Fruit fly (Drosophila melanogaster) whole organism, adult: ENCODE results near the gene dlp.

Experiments used
- CG11617 ChIP-seq: fragments of 200-800 bp; sonication (Bioruptor generic); optimal IDR thresholded peaks from 2 replicates; lab custom pipeline; 2017; ENCODE audit warnings: mild to moderate bottlenecking, missing biosample characterization, missing genetic modification reagents, missing genetic modification characterization
- CG12768 ChIP-seq: fragments of 200-800 bp; sonication (Bioruptor generic); optimal IDR thresholded peaks from 2 replicates; lab custom pipeline; 2017; ENCODE audit warnings: missing biosample characterization, missing genetic modification characterization, mild to moderate bottlenecking, moderate library complexity, missing genetic modification reagents
- CG14711 ChIP-seq: fragments of 200-800 bp; sonication (Bioruptor generic); optimal IDR thresholded peaks from 2 replicates; lab custom pipeline; 2018; ENCODE audit warnings: missing biosample characterization, mild to moderate bottlenecking, missing genetic modification characterization, moderate library complexity
- CG1620 ChIP-seq: fragments of 200-800 bp; sonication (Bioruptor generic); optimal IDR thresholded peaks from 2 replicates; lab custom pipeline; 2016; ENCODE audit warnings: missing biosample characterization, missing genetic modification characterization
- CG33017 ChIP-seq: fragments of 200-800 bp; sonication (Bioruptor generic); optimal IDR thresholded peaks from 2 replicates; lab custom pipeline; 2018; ENCODE audit warnings: missing biosample characterization, mild to moderate bottlenecking, missing genetic modification characterization, moderate library complexity
- CG5204 ChIP-seq: fragments of 200-800 bp; sonication (Bioruptor generic); optimal IDR thresholded peaks from 2 replicates; lab custom pipeline; 2016; ENCODE audit warnings: missing biosample characterization, missing genetic modification characterization
- CG7045 ChIP-seq: fragments of 200-800 bp; sonication (Bioruptor generic); optimal IDR thresholded peaks from 2 replicates; lab custom pipeline; 2017; ENCODE audit warnings: missing biosample characterization, mild to moderate bottlenecking, missing genetic modification characterization
- CG7101 ChIP-seq: fragments of 200-800 bp; sonication (Bioruptor generic); optimal IDR thresholded peaks from 2 replicates; lab custom pipeline; 2018; ENCODE audit warnings: missing biosample characterization, mild to moderate bottlenecking, missing genetic modification characterization, moderate library complexity
- Clk ChIP-seq: fragments of 200-800 bp; sonication (Bioruptor generic); optimal IDR thresholded peaks from 2 replicates; lab custom pipeline; 2017; ENCODE audit warnings: missing biosample characterization, missing genetic modification characterization
- Hr96 ChIP-seq: fragments of 200-800 bp; sonication (Bioruptor generic); optimal IDR thresholded peaks from 2 replicates; lab custom pipeline; 2016; ENCODE audit warnings: missing biosample characterization, missing genetic modification characterization
- Mnt ChIP-seq: fragments of 200-800 bp; sonication (Bioruptor generic); optimal IDR thresholded peaks from 2 replicates; lab custom pipeline; 2016; ENCODE audit warnings: missing biosample characterization, mild to moderate bottlenecking, missing genetic modification characterization
- bab1 ChIP-seq: fragments of 200-800 bp; sonication (Bioruptor generic); optimal IDR thresholded peaks from 3 replicates; lab custom pipeline; 2019; ENCODE audit warnings: missing biosample characterization, mild to moderate bottlenecking, missing genetic modification characterization, moderate library complexity
- cic ChIP-seq: fragments of 200-800 bp; sonication (Bioruptor generic); optimal IDR thresholded peaks from 2 replicates; lab custom pipeline; 2017; ENCODE audit warnings: missing biosample characterization, mild to moderate bottlenecking, missing genetic modification characterization, moderate library complexity
- cnc ChIP-seq, 2 experiments: fragments of >200 bp; optimal IDR thresholded peaks; 2 replicates each; lab custom pipeline; 2017
- kay ChIP-seq: fragments of 200-800 bp; sonication (Bioruptor generic); peaks from one replicate; lab custom pipeline; 2016; ENCODE audit warnings: missing biosample characterization, missing genetic modification characterization, borderline replicate concordance
- ovo ChIP-seq: fragments of 200-800 bp; sonication (Bioruptor generic); optimal IDR thresholded peaks from 2 replicates; lab custom pipeline; 2016; ENCODE audit warnings: missing biosample characterization, missing genetic modification characterization
- pad ChIP-seq: fragments of 200-800 bp; sonication (Bioruptor generic); optimal IDR thresholded peaks from 3 replicates; lab custom pipeline; 2017; ENCODE audit warnings: missing biosample characterization, missing genetic modification characterization, mild to moderate bottlenecking, moderate library complexity, missing genetic modification reagents
- tj ChIP-seq: fragments of 200-800 bp; sonication (Bioruptor generic); optimal IDR thresholded peaks from 3 replicates; lab custom pipeline; 2017; ENCODE audit warnings: missing biosample characterization, mild to moderate bottlenecking, missing genetic modification characterization, moderate library complexity
- toe ChIP-seq: fragments of 200-800 bp; sonication (Bioruptor generic); optimal IDR thresholded peaks from 2 replicates; lab custom pipeline; 2016; ENCODE audit warnings: missing biosample characterization, missing genetic modification characterization

Gene dlp

DNA sequence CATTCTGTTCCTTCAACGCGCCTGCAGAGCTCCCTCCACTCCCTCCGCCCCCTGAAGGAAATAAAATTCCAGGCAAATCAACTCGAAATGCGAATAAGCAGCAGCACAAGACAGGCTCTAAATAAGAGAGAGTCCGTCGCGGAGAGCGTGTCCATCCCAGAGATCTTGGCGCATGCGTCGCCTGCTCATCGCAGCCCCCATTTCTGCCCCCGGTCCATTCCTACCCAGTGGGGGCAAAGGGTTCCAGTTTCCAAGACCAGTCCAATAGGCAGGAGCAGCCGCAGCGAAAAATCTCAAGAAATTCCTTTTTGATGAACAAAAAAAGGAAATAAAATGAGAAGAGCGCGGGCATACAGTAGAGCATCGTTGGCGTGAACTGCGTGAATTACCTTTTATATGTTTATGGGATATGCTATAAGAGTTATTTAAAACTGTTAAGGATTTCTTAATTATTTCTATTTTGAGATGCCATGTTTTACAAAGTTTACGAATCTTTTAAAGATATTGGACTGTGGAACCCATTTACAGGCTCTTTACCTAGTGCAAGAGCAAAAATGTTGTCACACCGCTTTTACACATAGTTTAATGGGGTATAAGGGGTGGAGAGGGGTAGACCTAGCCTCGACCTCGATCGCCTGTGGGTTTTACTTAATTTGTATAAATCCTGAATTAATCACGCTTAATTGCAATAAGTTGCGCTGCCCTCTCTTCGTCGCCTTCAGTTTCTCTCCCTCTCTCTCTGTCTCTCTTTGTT lies 1.8 kb downstream of the dlp start:
- TF ChIP-seq CG7101 (tag; lab: Kevin White, UChicago) (no peak), CG7045 (no peak), Hr96 (GFP tag; lab: Kevin White, UChicago) (no peak), kay (GFP tag; lab: Kevin White, UChicago) (no peak), CG5204 (GFP tag; lab: Kevin White, UChicago) (no peak), CG11617 (GFP tag; lab: Kevin White, UChicago) (no peak), CG33017 (tag; lab: Kevin White, UChicago) (no peak), tj (GFP tag; lab: Kevin White, UChicago) (no peak), bab1 (no peak), ovo (GFP tag; lab: Kevin White, UChicago) (no peak), CG1620 (GFP tag; lab: Kevin White, UChicago) (no peak), toe (no peak), CG12768 (GFP tag; lab: Kevin White, UChicago) (no peak)

DNA sequence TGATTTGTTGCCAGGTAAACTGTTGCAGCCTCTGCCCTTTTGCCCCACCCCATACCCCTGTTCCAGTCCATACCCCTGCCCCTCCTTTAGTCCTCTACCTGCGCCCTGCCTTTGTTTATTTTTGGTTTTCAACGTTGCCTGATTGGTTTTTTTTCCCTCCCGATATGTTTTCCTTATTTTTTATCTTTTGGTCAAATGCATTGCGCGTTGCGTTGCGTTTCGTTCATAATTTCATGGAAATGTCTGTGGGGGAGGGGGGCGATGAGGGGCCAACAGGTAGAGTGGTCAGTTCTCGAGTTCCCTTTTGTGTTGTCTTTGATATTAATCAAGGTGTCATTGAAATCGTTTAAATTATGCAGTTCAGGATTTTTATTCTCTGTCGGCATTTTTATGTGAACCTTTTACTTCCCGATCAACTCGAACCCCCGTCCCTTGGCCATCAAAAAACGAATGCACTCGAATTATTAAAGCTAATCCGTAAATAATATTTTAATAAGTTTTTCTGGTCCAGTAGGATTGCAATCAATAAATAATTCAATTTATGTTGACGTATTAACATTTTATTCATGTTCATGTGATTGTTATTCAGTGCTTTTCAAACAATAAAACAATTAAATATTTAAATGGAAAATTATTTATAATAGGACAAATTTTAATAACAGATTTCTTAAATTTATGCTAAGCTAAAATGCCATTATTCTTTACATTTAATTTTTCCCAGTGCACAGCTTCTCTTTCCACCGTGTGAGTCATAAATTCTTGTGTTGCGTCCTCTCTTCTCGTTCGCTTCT lies 2.6 kb downstream of the dlp start:
- TF ChIP-seq kay (GFP tag; lab: Kevin White, UChicago) (no peak), CG33017 (tag; lab: Kevin White, UChicago) (no peak), tj (GFP tag; lab: Kevin White, UChicago) (peak; percentile 82)

DNA sequence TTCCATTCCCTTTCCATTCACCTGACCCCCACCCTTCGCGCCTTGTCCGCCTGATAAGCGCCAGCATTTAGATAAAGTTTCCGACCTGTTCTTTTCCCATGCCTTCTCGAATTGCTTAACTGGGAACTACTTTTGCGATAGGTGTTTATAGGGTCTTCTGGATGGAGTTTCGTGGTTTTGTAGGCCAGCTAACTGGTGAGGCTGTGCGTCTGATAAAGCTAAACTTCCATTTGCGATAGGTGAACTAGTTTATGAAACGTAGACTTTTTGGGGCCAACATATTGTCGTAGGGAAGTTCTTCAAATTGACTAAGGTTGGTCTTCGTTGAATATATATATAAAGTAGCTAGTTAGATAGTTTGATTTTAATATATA lies 3.1 kb downstream of the dlp start:
- TF ChIP-seq cnc (optimal IDR thresholded peaks at IDR 0.05; lab: Kevin White, UChicago) (no peak), bab1 (no peak), CG7045 (no peak), kay (GFP tag; lab: Kevin White, UChicago) (peak; percentile 23), Clk (GFP tag; lab: Kevin White, UChicago) (no peak), CG11617 (GFP tag; lab: Kevin White, UChicago) (no peak), ovo (GFP tag; lab: Kevin White, UChicago) (no peak)

DNA sequence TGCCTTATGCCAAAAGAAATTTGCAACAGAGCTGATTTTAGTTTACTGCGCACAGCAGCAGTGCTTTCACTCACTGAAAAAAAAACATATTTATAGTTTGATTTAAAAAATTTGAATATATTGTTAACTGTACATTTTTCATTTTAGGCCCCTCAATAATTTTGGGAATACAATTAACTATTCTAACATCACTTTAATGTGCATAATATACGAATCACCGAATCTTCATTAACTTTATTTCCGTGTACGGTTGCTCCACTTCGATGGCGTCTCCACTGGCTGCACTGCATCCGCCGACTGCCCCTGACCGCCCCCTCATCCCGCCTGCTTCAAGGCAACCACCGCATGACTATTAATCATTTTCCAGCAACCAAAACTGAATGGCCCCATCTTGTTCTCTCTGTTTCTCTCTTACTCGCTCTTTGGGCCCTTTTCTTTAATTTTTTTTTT lies 4.4 kb downstream of the dlp start:
- TF ChIP-seq CG7045, result no peak
- TF ChIP-seq kay (GFP tag; lab: Kevin White, UChicago), result no peak
- no peak for TF ChIP-seq cnc (optimal IDR thresholded peaks at IDR 0.05; lab: Kevin White, UChicago)
- peak; percentile 17 for TF ChIP-seq tj (GFP tag; lab: Kevin White, UChicago)

DNA sequence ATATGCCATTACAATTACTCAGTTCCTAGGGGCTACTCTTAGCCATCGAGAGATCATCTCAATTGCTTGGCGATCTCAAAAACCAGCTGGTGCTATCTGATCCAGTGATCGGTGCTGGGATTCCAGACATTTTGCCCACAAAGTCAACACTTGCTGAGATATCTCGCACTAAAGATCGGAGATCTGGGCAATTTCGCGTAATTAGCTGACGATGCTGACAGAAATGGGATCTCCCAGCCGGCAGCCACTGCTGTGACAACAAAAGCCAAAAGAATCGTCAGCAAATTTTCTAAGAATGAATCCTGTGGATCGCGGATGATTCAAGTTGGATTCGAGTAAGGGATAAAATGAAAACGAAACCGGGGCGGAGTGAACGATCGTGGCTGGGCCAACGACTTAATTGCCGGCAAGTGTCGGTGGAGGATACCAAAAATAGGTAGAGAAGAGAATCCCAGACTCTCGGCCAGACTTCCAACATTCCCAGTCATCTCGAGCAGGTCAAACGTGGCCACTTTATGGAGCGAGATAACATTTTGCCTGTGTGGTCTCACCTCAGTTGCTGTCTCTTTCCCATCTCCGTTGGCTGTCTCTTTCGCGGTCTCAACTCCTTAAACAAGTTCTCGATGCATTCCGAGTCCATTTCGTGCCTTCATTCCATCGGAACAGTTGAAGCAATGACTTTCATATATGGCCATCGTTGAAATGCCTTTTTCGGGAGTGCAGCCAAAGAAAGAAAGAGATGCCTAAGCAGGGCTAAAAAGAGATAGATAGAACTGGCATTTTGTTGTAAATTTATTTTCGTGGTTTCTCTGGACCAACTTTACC lies 5.5 kb downstream of the dlp start:
- TF ChIP-seq ovo (GFP tag; lab: Kevin White, UChicago), result no peak
- TF ChIP-seq tj (GFP tag; lab: Kevin White, UChicago), result peak; percentile 86
- no peak for TF ChIP-seq Mnt (GFP tag; lab: Kevin White, UChicago)
- TF ChIP-seq pad (GFP tag; lab: Kevin White, UChicago), result no peak
- no peak for TF ChIP-seq kay (GFP tag; lab: Kevin White, UChicago)
- no peak for TF ChIP-seq bab1
- no peak for TF ChIP-seq cic (GFP tag; lab: Kevin White, UChicago)

DNA sequence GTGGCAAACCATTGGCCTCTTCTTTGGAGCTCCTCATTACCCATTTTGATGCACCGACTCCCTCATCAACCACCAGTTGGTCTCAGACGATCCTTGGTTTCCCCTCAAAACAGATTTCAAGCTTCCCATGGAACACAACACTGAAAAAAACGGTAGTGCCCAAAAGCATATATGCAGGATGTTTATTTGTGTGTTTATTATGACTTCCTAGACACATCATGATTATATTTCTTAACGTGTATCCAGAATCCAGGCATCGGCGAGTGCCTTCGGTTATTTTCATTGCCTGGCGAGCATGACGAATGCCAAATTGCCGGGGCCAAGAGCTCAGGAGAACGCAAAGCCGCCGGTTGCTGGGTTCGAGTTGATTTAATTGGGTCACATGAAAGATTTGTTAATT lies 7.4 kb downstream of the dlp start:
- TF ChIP-seq bab1 (no peak), CG5204 (GFP tag; lab: Kevin White, UChicago) (no peak), CG11617 (GFP tag; lab: Kevin White, UChicago) (no peak), CG12768 (GFP tag; lab: Kevin White, UChicago) (no peak), CG7101 (tag; lab: Kevin White, UChicago) (no peak), CG7045 (no peak), Hr96 (GFP tag; lab: Kevin White, UChicago) (no peak), Mnt (GFP tag; lab: Kevin White, UChicago) (no peak), Clk (GFP tag; lab: Kevin White, UChicago) (no peak), CG33017 (tag; lab: Kevin White, UChicago) (no peak), CG1620 (GFP tag; lab: Kevin White, UChicago) (no peak)

DNA sequence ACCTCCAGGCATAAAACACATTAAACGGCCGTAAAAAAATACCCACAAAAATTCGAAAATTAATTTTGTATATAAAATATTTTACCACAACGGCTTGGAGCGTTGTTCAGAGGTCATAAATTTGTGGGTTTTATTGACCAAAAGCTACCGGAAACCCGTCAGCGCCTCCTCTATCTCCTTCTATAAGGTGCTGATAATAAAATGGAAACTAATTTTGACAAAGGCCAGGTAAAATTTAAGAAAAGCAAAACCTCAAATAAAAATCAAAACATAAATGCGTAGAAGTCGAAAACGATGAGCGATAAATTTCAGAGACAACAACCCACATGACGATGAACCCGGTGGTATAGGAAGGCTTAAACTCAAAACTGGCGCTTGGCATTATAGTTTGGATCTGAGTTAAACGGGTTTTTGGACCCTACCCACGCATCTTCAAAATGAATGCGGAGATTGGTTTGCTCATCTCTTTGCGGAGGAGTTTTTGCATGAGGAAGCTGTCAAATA lies 8.5 kb downstream of the dlp start:
- TF ChIP-seq CG7045 (no peak), bab1 (no peak), Mnt (GFP tag; lab: Kevin White, UChicago) (no peak), CG14711 (tag; lab: Kevin White, UChicago) (no peak), cic (GFP tag; lab: Kevin White, UChicago) (no peak), CG11617 (GFP tag; lab: Kevin White, UChicago) (no peak), ovo (GFP tag; lab: Kevin White, UChicago) (no peak), CG5204 (GFP tag; lab: Kevin White, UChicago) (no peak), CG12768 (GFP tag; lab: Kevin White, UChicago) (no peak)
